Fruit fly (Drosophila melanogaster): ENCODE data around the gene Septin4.

Septin4 gene

DNA sequence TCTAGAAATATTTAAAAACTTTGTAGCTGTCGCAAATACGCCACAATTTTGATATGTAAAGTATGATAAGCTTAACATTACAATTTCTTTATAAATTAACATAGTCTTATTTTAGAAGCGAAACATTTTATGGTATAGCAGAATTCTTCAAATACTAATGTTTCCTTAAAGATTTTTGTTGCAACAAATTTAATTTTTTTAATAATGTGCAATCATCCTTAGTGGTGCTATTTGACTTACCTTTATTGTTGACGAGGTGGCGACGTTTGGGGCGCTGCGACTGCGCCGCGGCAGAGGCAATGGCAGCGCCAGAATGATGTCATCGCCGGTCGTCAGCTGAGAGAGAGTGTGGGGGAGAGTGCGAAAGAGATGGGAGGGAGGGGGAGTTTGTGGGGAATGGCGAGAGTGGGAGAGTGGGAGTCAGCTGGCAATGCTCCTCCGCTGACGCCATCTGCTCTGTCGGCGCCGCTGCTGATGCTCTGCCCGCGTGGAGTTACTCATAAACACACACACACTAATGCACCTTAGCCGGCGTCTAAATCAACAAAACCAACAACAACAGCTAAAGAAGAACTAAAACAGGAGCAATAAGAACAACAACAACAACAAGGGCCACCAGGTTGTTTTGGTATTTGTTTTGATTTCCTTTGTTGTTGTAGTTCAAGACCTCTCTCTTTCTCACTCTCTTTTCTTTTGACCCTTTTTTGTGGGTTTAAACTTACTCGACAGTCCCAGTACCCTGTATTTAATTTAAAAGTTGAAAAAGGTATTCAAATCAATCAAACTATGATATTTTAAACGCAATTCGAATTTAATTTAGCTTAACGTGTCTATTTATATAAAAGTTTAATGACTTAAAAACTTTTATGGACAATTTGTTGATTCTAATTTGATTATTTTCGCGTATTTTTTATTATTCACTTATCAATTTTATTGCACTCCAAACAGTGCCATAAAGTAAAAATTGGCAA, 28.5 kb upstream of the Septin4 start (continued):
- TF ChIP-seq Opbp (GFP tag; IDR thresholded peaks at IDR 0.05; ENCODE audit: partially characterized antibody) (no peak), CG16815 (GFP tag; optimal IDR thresholded peaks at IDR 0.05) (peak; percentile 56), tna (GFP tag; IDR thresholded peaks at IDR 0.05; ENCODE audit: partially characterized antibody) (no peak), CG3407 (GFP tag; optimal IDR thresholded peaks at IDR 0.05) (peak; percentile 63), CG7745 (tag; optimal IDR thresholded peaks at IDR 0.05) (no peak), Nf-YB (GFP tag; optimal IDR thresholded peaks at IDR 0.05) (peak; percentile 66), phol (tag; optimal IDR thresholded peaks at IDR 0.05) (peak; percentile 62), Doc2 (GFP tag; IDR thresholded peaks at IDR 0.05) (no peak), CG9437 (GFP tag; optimal IDR thresholded peaks at IDR 0.05) (peak; percentile 73), CG9609 (GFP tag; optimal IDR thresholded peaks at IDR 0.05) (peak; percentile 18), CG16813 (GFP tag; IDR thresholded peaks at IDR 0.05; ENCODE audit: partially characterized antibody) (no peak), Ada2b (GFP tag; IDR thresholded peaks at IDR 0.05) (peak; percentile 73), zfh2 (GFP tag; optimal IDR thresholded peaks at IDR 0.05) (peak; percentile 19), crp (GFP tag; optimal IDR thresholded peaks at IDR 0.05) (peak in 1 of 2 experiments; percentile 63), CG11398 (GFP tag; optimal IDR thresholded peaks at IDR 0.05) (no peak), Xrp1 (GFP tag; IDR thresholded peaks at IDR 0.05) (peak; percentile 74), sisA (GFP tag; IDR thresholded peaks at IDR 0.05) (peak; percentile 56), nau (GFP tag; optimal IDR thresholded peaks at IDR 0.05) (peak; percentile 12), yki (optimal IDR thresholded peaks at IDR 0.05) (no peak), lmd (GFP tag; IDR thresholded peaks at IDR 0.05) (peak; percentile 82), ewg (GFP tag; optimal IDR thresholded peaks at IDR 0.05) (peak; percentile 59), gsb-n (tag; optimal IDR thresholded peaks at IDR 0.05) (peak; percentile 78), CG43689 (GFP tag; IDR thresholded peaks at IDR 0.05) (peak; percentile 19; the same call in 1 of the 2 replicates), lab (GFP tag; optimal IDR thresholded peaks at IDR 0.05) (peak; percentile 78), pho (GFP tag; optimal IDR thresholded peaks at IDR 0.05) (peak; percentile 58), nom (GFP tag; optimal IDR thresholded peaks at IDR 0.05) (peak; percentile 90), CG6813 (GFP tag; optimal IDR thresholded peaks at IDR 0.05) (peak; percentile 20), Taf1 (GFP tag; IDR thresholded peaks at IDR 0.05) (peak; percentile 30; the same call in 1 of the 2 replicates), nerfin-2 (GFP tag; IDR thresholded peaks at IDR 0.05; ENCODE audit: partially characterized antibody) (no peak), trh (GFP tag; optimal IDR thresholded peaks at IDR 0.05) (no peak)

DNA sequence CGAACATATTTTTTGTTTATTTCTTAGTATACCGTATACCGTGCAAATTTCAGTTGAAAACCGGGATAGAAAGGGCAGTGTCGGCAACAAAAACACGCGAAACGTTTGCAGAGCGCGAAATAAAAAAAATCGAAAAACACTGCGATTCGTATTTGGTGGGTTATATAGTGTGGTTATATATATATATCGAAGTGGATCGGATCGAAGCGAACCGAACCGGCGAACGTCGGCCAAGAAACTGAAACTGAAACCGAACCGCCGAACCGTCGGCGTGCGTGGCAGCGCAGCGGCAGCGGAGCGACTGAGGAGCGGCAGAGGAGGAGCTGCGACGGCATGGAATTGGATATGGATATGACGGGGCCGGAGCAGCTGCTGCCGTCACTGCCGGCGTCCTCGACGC, 26.2 kb upstream of the Septin4 start, which contains the start of the genes CG32572 and CG34325:
Gene CG32572 (plus strand): TSS at position 16 of the 400 bp plus-strand sequence.
Gene CG34325 (minus strand): TSS at position 244 of the 400 bp plus-strand sequence.
- TF ChIP-seq btn (GFP tag; optimal IDR thresholded peaks at IDR 0.05) (no peak), CG13894 (tag; optimal IDR thresholded peaks at IDR 0.05) (peak; percentile 2), exex (tag; optimal IDR thresholded peaks at IDR 0.05) (no peak), sens (GFP tag) (peak; percentile 17), ranshi (GFP tag; IDR thresholded peaks at IDR 0.05) (no peak), CG14050 (GFP tag; IDR thresholded peaks at IDR 0.05) (peak; percentile 54; the same call in 1 of the 3 replicates), Deaf1 (tag; optimal IDR thresholded peaks at IDR 0.05) (peak; percentile 73), CG16779 (GFP tag; IDR thresholded peaks at IDR 0.05) (0 out of 2 replicates have a peak, but pooled peaks have one; percentile 8), ci (GFP tag; IDR thresholded peaks at IDR 0.05) (0 out of 3 replicates have a peak, but pooled peaks have one; percentile 16), Adf1 (GFP tag; IDR thresholded peaks at IDR 0.05) (peak; percentile 91), Drgx (GFP tag; IDR thresholded peaks at IDR 0.05) (no peak), Hr51 (GFP tag; optimal IDR thresholded peaks at IDR 0.05) (no peak), Med (GFP tag) (peak; percentile 11)

Data from whole organism, embryonic.